Fruit fly (Drosophila melanogaster) whole organism, embryonic: Measurements from ENCODE around the gene CG13137.

Experiments
- BEAF-32 ChIP-seq: fragments of 200-800 bp; sonication (Bioruptor generic); optimal IDR thresholded peaks from 3 replicates; lab custom pipeline; 2017; ENCODE audit warnings: missing biosample characterization, missing genetic modification characterization, mild to moderate bottlenecking, moderate library complexity, missing genetic modification reagents
- CG11723 ChIP-seq: fragments of 200-800 bp; sonication (Bioruptor generic); optimal IDR thresholded peaks from 2 replicates; lab custom pipeline; 2017; ENCODE audit warnings: missing biosample characterization, mild to moderate bottlenecking, missing genetic modification characterization
- CG12104 ChIP-seq: fragments of 200-800 bp; sonication (Bioruptor generic); optimal IDR thresholded peaks from 3 replicates; lab custom pipeline; 2016; ENCODE audit warnings: missing biosample characterization, missing genetic modification characterization
- CG14667 ChIP-seq: fragments of 200-800 bp; sonication (Bioruptor generic); IDR thresholded peaks from 2 replicates; pipeline ENCODE4 v1.3.6; 2022; ENCODE audit warnings: missing biosample characterization, missing genetic modification characterization
- CG15514 ChIP-seq: fragments of 200-800 bp; sonication (Bioruptor generic); optimal IDR thresholded peaks from 3 replicates; lab custom pipeline; 2017; ENCODE audit warnings: missing biosample characterization, missing genetic modification characterization, mild to moderate bottlenecking, moderate library complexity, missing genetic modification reagents
- CG17328 ChIP-seq: fragments of 200-800 bp; sonication (Bioruptor generic); IDR thresholded peaks from 2 replicates; pipeline ENCODE4 v1.3.6; 2022; ENCODE audit warnings: missing biosample characterization, missing genetic modification characterization
- CG17802 ChIP-seq: fragments of 200-800 bp; sonication (Bioruptor generic); optimal IDR thresholded peaks from 2 replicates; lab custom pipeline; 2018; ENCODE audit warnings: missing biosample characterization, mild to moderate bottlenecking, missing genetic modification characterization, moderate library complexity
- CG30020 ChIP-seq: fragments of 200-800 bp; optimal IDR thresholded peaks from 2 replicates; lab custom pipeline; 2019; ENCODE audit warnings: missing biosample characterization, mild to moderate bottlenecking, missing genetic modification characterization, moderate library complexity
- CG30403 ChIP-seq: fragments of 200-800 bp; sonication (Bioruptor generic); optimal IDR thresholded peaks from 3 replicates; lab custom pipeline; 2016; ENCODE audit warnings: missing biosample characterization, missing genetic modification characterization
- CG33557 ChIP-seq: fragments of 200-800 bp; sonication (Bioruptor generic); optimal IDR thresholded peaks from 2 replicates; lab custom pipeline; 2019; ENCODE audit warnings: missing biosample characterization, mild to moderate bottlenecking, missing genetic modification characterization, moderate library complexity
- CG34224 ChIP-seq: fragments of 200-800 bp; sonication (Bioruptor generic); IDR thresholded peaks from 3 replicates; pipeline ENCODE4 v1.3.6; 2022; ENCODE audit warnings: missing biosample characterization, missing genetic modification characterization; ENCODE audit not compliant: partially characterized antibody
- CG34422 ChIP-seq: fragments of 200-800 bp; sonication (Bioruptor generic); IDR thresholded peaks from 3 replicates; pipeline ENCODE4 v1.3.6; 2022; ENCODE audit warnings: missing biosample characterization, missing genetic modification characterization
- CG42726 ChIP-seq: fragments of 200-800 bp; sonication (Bioruptor generic); IDR thresholded peaks from 2 replicates; pipeline ENCODE4 v1.3.6; 2022; ENCODE audit warnings: missing biosample characterization, missing genetic modification characterization; ENCODE audit not compliant: partially characterized antibody
- CG5953 ChIP-seq: fragments of 200-800 bp; sonication (Bioruptor generic); IDR thresholded peaks from 2 replicates; pipeline ENCODE4 v1.3.6; 2022; ENCODE audit warnings: missing biosample characterization, missing genetic modification characterization
- CG7963 ChIP-seq: fragments of 200-800 bp; sonication (Bioruptor generic); IDR thresholded peaks from 3 replicates; pipeline ENCODE4 v1.3.6; 2022; ENCODE audit warnings: missing biosample characterization, missing genetic modification characterization; ENCODE audit not compliant: partially characterized antibody
- CG9727 ChIP-seq: fragments of 200-800 bp; sonication (Bioruptor generic); optimal IDR thresholded peaks from 3 replicates; lab custom pipeline; 2017; ENCODE audit warnings: missing biosample characterization, mild to moderate bottlenecking, missing genetic modification characterization
- CG9797 ChIP-seq: fragments of 200-800 bp; sonication (Bioruptor generic); optimal IDR thresholded peaks from 3 replicates; lab custom pipeline; 2018; ENCODE audit warnings: missing biosample characterization, mild to moderate bottlenecking, missing genetic modification characterization
- CG9932 ChIP-seq: fragments of 200-800 bp; sonication (Bioruptor generic); IDR thresholded peaks from 2 replicates; pipeline ENCODE4 v1.3.6; 2022; ENCODE audit warnings: missing biosample characterization, missing genetic modification characterization
- CTCF ChIP-seq: fragments of 200-800 bp; sonication (Bioruptor generic); optimal IDR thresholded peaks from 2 replicates; lab custom pipeline; 2017; ENCODE audit warnings: missing biosample characterization, mild to moderate bottlenecking, missing genetic modification characterization, moderate library complexity
- D19B ChIP-seq: fragments of 200-800 bp; sonication (Bioruptor generic); optimal IDR thresholded peaks from 2 replicates; lab custom pipeline; 2017; ENCODE audit warnings: missing biosample characterization, mild to moderate bottlenecking, missing genetic modification characterization
- Doc2 ChIP-seq: fragments of 200-800 bp; sonication (Bioruptor generic); IDR thresholded peaks from 2 replicates; pipeline ENCODE4 v1.3.6; 2022; ENCODE audit warnings: missing biosample characterization, missing genetic modification characterization
- Doc3 ChIP-seq: fragments of 200-800 bp; sonication (Bioruptor generic); IDR thresholded peaks from 3 replicates; pipeline ENCODE4 v1.3.6; 2022; ENCODE audit warnings: missing biosample characterization, missing genetic modification characterization; ENCODE audit not compliant: partially characterized antibody
- Dref ChIP-seq: fragments of 200-800 bp; sonication (Bioruptor generic); IDR thresholded peaks from 2 replicates; pipeline ENCODE4 v1.3.6; 2022; ENCODE audit warnings: missing biosample characterization, missing genetic modification characterization
- ERR ChIP-seq: fragments of 200-800 bp; sonication (Bioruptor generic); optimal IDR thresholded peaks from 2 replicates; lab custom pipeline; 2016; ENCODE audit warnings: missing biosample characterization, missing genetic modification characterization
- Hey ChIP-seq: fragments of 200-800 bp; sonication (Bioruptor generic); optimal IDR thresholded peaks from 3 replicates; lab custom pipeline; 2018; ENCODE audit warnings: missing biosample characterization, mild to moderate bottlenecking, missing genetic modification characterization
- MBD-R2 ChIP-seq: fragments of 200-800 bp; sonication (Bioruptor generic); IDR thresholded peaks from 2 replicates; pipeline ENCODE4 v1.3.6; 2022; ENCODE audit warnings: missing biosample characterization, missing genetic modification characterization
- NC2α ChIP-seq: fragments of 200-800 bp; sonication (Bioruptor generic); optimal IDR thresholded peaks from 2 replicates; lab custom pipeline; 2016; ENCODE audit warnings: missing biosample characterization, missing genetic modification characterization
- NFAT ChIP-seq: fragments of 200-800 bp; sonication (Bioruptor generic); IDR thresholded peaks from 2 replicates; pipeline ENCODE4 v1.3.6; 2022; ENCODE audit warnings: missing biosample characterization, missing genetic modification characterization
- Scr ChIP-seq: fragments of 200-800 bp; sonication (Bioruptor generic); IDR thresholded peaks from 2 replicates; pipeline ENCODE4 v1.3.6; 2022; ENCODE audit warnings: missing biosample characterization, missing genetic modification characterization; ENCODE audit not compliant: partially characterized antibody
- Side ChIP-seq: fragments of 200-800 bp; sonication (Bioruptor generic); optimal IDR thresholded peaks from 2 replicates; lab custom pipeline; 2016; ENCODE audit warnings: missing biosample characterization, missing genetic modification characterization
- Sry-β ChIP-seq: fragments of 200-800 bp; sonication (Bioruptor generic); optimal IDR thresholded peaks from 2 replicates; lab custom pipeline; 2018; ENCODE audit warnings: missing biosample characterization, mild to moderate bottlenecking, missing genetic modification characterization, moderate library complexity
- Sry-δ ChIP-seq: fragments of 200-800 bp; sonication (Bioruptor generic); optimal IDR thresholded peaks from 2 replicates; lab custom pipeline; 2016; ENCODE audit warnings: missing biosample characterization, missing genetic modification characterization
- Ssrp ChIP-seq: fragments of 200-800 bp; sonication (Bioruptor generic); optimal IDR thresholded peaks from 2 replicates; lab custom pipeline; 2018; ENCODE audit warnings: missing biosample characterization, mild to moderate bottlenecking, missing genetic modification characterization, moderate library complexity
- ab ChIP-seq: fragments of 200-800 bp; sonication (Bioruptor generic); optimal IDR thresholded peaks from 2 replicates; lab custom pipeline; 2016; ENCODE audit warnings: missing biosample characterization, missing genetic modification characterization
- ash1 ChIP-seq: fragments of 200-800 bp; sonication (Bioruptor generic); optimal IDR thresholded peaks from 2 replicates; lab custom pipeline; 2018; ENCODE audit warnings: missing biosample characterization, mild to moderate bottlenecking, missing genetic modification characterization
- az2 ChIP-seq: fragments of 200-800 bp; sonication (Bioruptor generic); optimal IDR thresholded peaks from 3 replicates; lab custom pipeline; 2016; ENCODE audit warnings: missing biosample characterization, missing genetic modification characterization
- cg ChIP-seq: fragments of 200-800 bp; sonication (Bioruptor generic); optimal IDR thresholded peaks from 3 replicates; lab custom pipeline; 2019; ENCODE audit warnings: missing biosample characterization, mild to moderate bottlenecking, missing genetic modification characterization, moderate library complexity
- dysf ChIP-seq: fragments of 200-800 bp; sonication (Bioruptor generic); IDR thresholded peaks from 3 replicates; pipeline ENCODE4 v1.3.6; 2022; ENCODE audit warnings: missing biosample characterization, missing genetic modification characterization
- gce ChIP-seq: fragments of 200-800 bp; sonication (Bioruptor generic); IDR thresholded peaks from 3 replicates; pipeline ENCODE4 v1.3.6; 2022; ENCODE audit warnings: missing biosample characterization, missing genetic modification characterization
- h ChIP-seq: fragments of >200 bp; optimal IDR thresholded peaks from 2 replicates; lab custom pipeline; 2017
- ham ChIP-seq: fragments of 200-800 bp; sonication (Bioruptor generic); IDR thresholded peaks from 2 replicates; pipeline ENCODE4 v1.3.6; 2022; ENCODE audit warnings: missing biosample characterization, missing genetic modification characterization
- her ChIP-seq: fragments of 200-800 bp; sonication (Bioruptor generic); optimal IDR thresholded peaks from 2 replicates; lab custom pipeline; 2016; ENCODE audit warnings: missing biosample characterization, missing genetic modification characterization
- kah ChIP-seq: fragments of 200-800 bp; sonication (Bioruptor generic); optimal IDR thresholded peaks from 2 replicates; lab custom pipeline; 2018; ENCODE audit warnings: missing biosample characterization, mild to moderate bottlenecking, missing genetic modification characterization
- nom ChIP-seq: fragments of 200-800 bp; sonication (Bioruptor generic); optimal IDR thresholded peaks from 2 replicates; lab custom pipeline; 2017; ENCODE audit warnings: missing biosample characterization, missing genetic modification characterization, mild to moderate bottlenecking, moderate library complexity, missing genetic modification reagents
- prd ChIP-seq, 3 experiments: fragments of >200 bp in 2 of 3; fragments of 200-800 bp in 1 of 3; sonication (Bioruptor generic) in 1 of 3; optimal IDR thresholded peaks in 2 of 3; IDR thresholded peaks in 1 of 3; 2 replicates in 2 of 3; 3 replicates in 1 of 3; pipeline versions ENCODE4 v1.3.6 to Lab custom; 2017 to 2022; ENCODE audit warnings: missing biosample characterization in 1 of 3, missing genetic modification characterization in 1 of 3
- pzg ChIP-seq: fragments of 200-800 bp; sonication (Bioruptor generic); optimal IDR thresholded peaks from 3 replicates; lab custom pipeline; 2018; ENCODE audit warnings: missing biosample characterization, mild to moderate bottlenecking, missing genetic modification characterization, moderate library complexity
- row ChIP-seq: fragments of 200-800 bp; sonication (Bioruptor generic); IDR thresholded peaks from 3 replicates; pipeline ENCODE4 v1.3.6; 2022; ENCODE audit warnings: missing biosample characterization, missing genetic modification characterization
- scrt ChIP-seq: fragments of 200-800 bp; sonication (Bioruptor generic); optimal IDR thresholded peaks from 2 replicates; lab custom pipeline; 2018; ENCODE audit warnings: missing biosample characterization, mild to moderate bottlenecking, missing genetic modification characterization, moderate library complexity
- yki ChIP-seq: fragments of >200 bp; optimal IDR thresholded peaks from 3 replicates; lab custom pipeline; 2018

The CG13137 gene

DNA sequence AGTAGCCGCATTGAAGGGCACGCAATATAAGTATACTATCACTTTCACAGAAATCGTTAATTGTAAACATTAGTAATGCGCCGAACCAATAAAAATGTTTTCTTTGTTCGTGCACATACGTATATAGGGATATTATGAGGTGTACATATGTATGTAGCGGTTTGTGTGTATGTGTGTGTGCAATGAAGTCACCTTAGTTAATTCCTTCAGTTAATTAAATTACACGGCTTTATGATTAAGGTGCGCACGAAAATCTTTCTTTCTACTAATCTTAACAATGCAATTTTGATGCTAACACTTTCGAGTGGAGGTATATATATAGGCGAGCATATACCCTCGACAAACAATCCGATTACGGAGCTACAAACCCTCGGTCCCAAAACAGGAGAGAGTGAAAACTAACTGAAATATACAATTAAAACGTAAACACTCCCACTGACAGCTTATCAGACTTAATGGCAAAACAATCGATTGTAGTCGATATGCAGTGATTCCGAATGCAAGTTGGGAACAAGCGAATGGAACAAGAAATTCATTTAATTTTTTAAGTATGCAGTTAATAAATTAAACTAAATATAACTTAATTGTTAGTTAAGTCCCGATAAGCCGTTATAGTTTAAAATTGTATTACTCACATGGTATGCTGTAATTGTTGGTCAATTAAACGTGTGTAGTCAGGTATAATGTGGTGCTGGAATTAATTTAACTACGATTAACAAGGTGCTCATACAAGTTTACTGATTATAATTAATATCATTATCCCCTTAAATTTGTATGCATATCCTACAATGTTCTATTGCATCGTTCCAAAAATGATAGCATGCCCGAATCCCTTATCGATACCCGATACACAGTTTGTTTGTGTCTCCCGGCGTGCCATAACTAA is 48.2 kb downstream of the CG13137 start, which contains the start of the genes Npc1a and Prosalpha6 (continued):
- TF ChIP-seq nom (no peak), D19B (GFP tag; lab: Kevin White, UChicago) (peak; percentile 11), Side (GFP tag; lab: Kevin White, UChicago) (no peak), Dref (GFP tag; lab: Robert Waterston, UW) (peak; percentile 79), CG12104 (GFP tag; lab: Kevin White, UChicago) (no peak), Sry-β (GFP tag; lab: Kevin White, UChicago) (peak; percentile 46), CG33557 (peak; percentile 6), CG11723 (GFP tag; lab: Kevin White, UChicago) (peak; percentile 94), scrt (GFP tag; lab: Kevin White, UChicago) (peak; percentile 14), ab (peak; percentile 20), row (GFP tag; lab: Robert Waterston, UW) (peak; percentile 71), CG9727 (GFP tag; lab: Kevin White, UChicago) (peak; percentile 12), MBD-R2 (GFP tag; lab: Robert Waterston, UW) (no peak), ERR (no peak), CTCF (GFP tag; lab: Kevin White, UChicago) (no peak), cg (GFP tag; lab: Kevin White, UChicago) (peak; percentile 69), Doc3 (GFP tag; lab: Robert Waterston, UW) (0 out of 3 replicates have a peak, but pooled peaks have one; percentile 28), Scr (GFP tag; lab: Robert Waterston, UW) (peak; percentile 69), NFAT (GFP tag; lab: Robert Waterston, UW) (no peak), ham (no peak), CG30403 (GFP tag; lab: Kevin White, UChicago) (peak; percentile 37), yki (lab: Kevin White, UChicago) (no peak), CG15514 (GFP tag; lab: Kevin White, UChicago) (peak; percentile 16), Sry-δ (GFP tag; lab: Kevin White, UChicago) (peak; percentile 91), CG30020 (tag; lab: Kevin White, UChicago) (peak; percentile 99), gce (GFP tag; lab: Robert Waterston, UW) (no peak), CG14667 (GFP tag; lab: Robert Waterston, UW) (peak; percentile 82), dysf (GFP tag; lab: Robert Waterston, UW) (no peak), CG9797 (peak; percentile 42), her (GFP tag; lab: Kevin White, UChicago) (no peak), CG17328 (GFP tag; lab: Robert Waterston, UW) (no peak), CG5953 (GFP tag; lab: Robert Waterston, UW) (no peak), az2 (GFP tag; lab: Kevin White, UChicago) (no peak), CG42726 (no peak), kah (GFP tag; lab: Kevin White, UChicago) (peak; percentile 2), prd (optimal IDR thresholded peaks at IDR 0.05; lab: Kevin White, UChicago) (no peak), prd (GFP tag; IDR thresholded peaks at IDR 0.05; lab: Robert Waterston, UW) (no peak), Hey (tag; lab: Kevin White, UChicago) (no peak), NC2α (GFP tag; lab: Kevin White, UChicago) (peak; percentile 25), Doc2 (no peak), CG9932 (GFP tag; lab: Robert Waterston, UW) (no peak), ash1 (no peak), CG34224 (GFP tag; lab: Robert Waterston, UW) (no peak), BEAF-32 (GFP tag; lab: Kevin White, UChicago) (peak; percentile 88), CG7963 (GFP tag; lab: Robert Waterston, UW) (0 out of 3 replicates have a peak, but pooled peaks have one; percentile 56), h (no peak), Ssrp (tag; lab: Kevin White, UChicago) (no peak), CG17802 (tag; lab: Kevin White, UChicago) (peak; percentile 25), CG34422 (GFP tag; lab: Robert Waterston, UW) (peak; percentile 34; the same call in 1 of the 3 replicates), pzg (GFP tag; lab: Kevin White, UChicago) (peak; percentile 77)
